Worm (Caenorhabditis elegans) whole organism, mixed stage, embryonic: ENCODE results near the gene ocr-4.

ENCODE experiments used
- blmp-1 ChIP-seq: fragments of 150-350 bp; optimal IDR thresholded peaks from 2 replicates; lab custom pipeline; 2014; ENCODE audit warnings: missing biosample characterization, missing genetic modification characterization
- elt-3 ChIP-seq: fragments of 150-350 bp; optimal IDR thresholded peaks from 2 replicates; lab custom pipeline; 2014; ENCODE audit warnings: missing biosample characterization, missing genetic modification characterization
- nhr-237 ChIP-seq: fragments of 150-350 bp; optimal IDR thresholded peaks from 2 replicates; lab custom pipeline; 2014; ENCODE audit warnings: missing biosample characterization, missing genetic modification characterization
- nhr-76 ChIP-seq: sonication (generic microtip); optimal IDR thresholded peaks from 2 replicates; lab custom pipeline; 2017; ENCODE audit warnings: missing biosample characterization, missing genetic modification characterization
- snpc-4 ChIP-seq: fragments of 150-350 bp; optimal IDR thresholded peaks from 2 replicates; lab custom pipeline; 2014; ENCODE audit warnings: missing biosample characterization, missing genetic modification characterization
- unc-120 ChIP-seq: sonication (generic microtip); optimal IDR thresholded peaks from 2 replicates; lab custom pipeline; 2017; ENCODE audit warnings: missing genetic modification characterization, missing compliant biosample characterization; ENCODE audit not compliant: poor library complexity, severe bottlenecking
- unc-62 ChIP-seq: fragments of 150-350 bp; optimal IDR thresholded peaks from 2 replicates; lab custom pipeline; 2014; ENCODE audit warnings: missing biosample characterization, missing genetic modification reagents, missing genetic modification characterization
- ztf-11 ChIP-seq: fragments of 150-350 bp; optimal IDR thresholded peaks from 2 replicates; lab custom pipeline; 2014; ENCODE audit warnings: missing biosample characterization, missing genetic modification characterization

- no peak for TF ChIP-seq elt-3 (tag; lab: Kevin White, UChicago)
- no peak for TF ChIP-seq unc-62 (GFP tag; lab: Kevin White, UChicago)
- no peak for TF ChIP-seq nhr-237 (tag; lab: Kevin White, UChicago)
- TF ChIP-seq snpc-4 (tag; lab: Kevin White, UChicago) = no peak
- no peak for TF ChIP-seq nhr-76 (tag; lab: Kevin White, UChicago)
- no peak for TF ChIP-seq unc-120 (tag; lab: Kevin White, UChicago)
- TF ChIP-seq ztf-11 (tag; lab: Kevin White, UChicago) = no peak
- no peak for TF ChIP-seq blmp-1 (tag; lab: Kevin White, UChicago)
These were observed 14.2 kb upstream of the ocr-4 start, which contains the start of gene daf-42 for ce11 chrIV:7346751-7347150.
